Worm (Caenorhabditis elegans) whole organism, L4 larva: ENCODE measurements around the gene nhr-93.
"Not testable (repeated sequence)": the region's sequence is repeated elsewhere in the genome, so short reads cannot be mapped to it uniquely, and the experiment has no call there.

Experiments used
- F10B5.3 ChIP-seq: sonication (generic microtip); optimal IDR thresholded peaks from 2 replicates; lab custom pipeline; 2016; ENCODE audit warnings: mild to moderate bottlenecking, missing genetic modification characterization, missing compliant biosample characterization
- F44E2.7 ChIP-seq: fragments of 200-800 bp; sonication (Bioruptor generic); IDR thresholded peaks from 2 replicates; pipeline ENCODE4 v2.1.2; 2022; ENCODE audit warnings: missing genetic modification characterization, missing compliant biosample characterization
- F49E8.2 ChIP-seq: sonication (generic microtip); optimal IDR thresholded peaks from 2 replicates; lab custom pipeline; 2016; ENCODE audit warnings: missing compliant biosample characterization, mild to moderate bottlenecking, missing genetic modification characterization, borderline replicate concordance
- R02D3.7 ChIP-seq: fragments of 150-350 bp; sonication (generic microtip); optimal IDR thresholded peaks from 3 replicates; lab custom pipeline; 2014; ENCODE audit warnings: missing biosample characterization, missing genetic modification characterization
- T20F7.1 ChIP-seq: fragments of 200-800 bp; sonication (Bioruptor generic); optimal IDR thresholded peaks from 2 replicates; lab custom pipeline; 2018; ENCODE audit warnings: mild to moderate bottlenecking, missing genetic modification characterization, missing compliant biosample characterization
- T26A8.4 ChIP-seq: fragments of 200-800 bp; sonication (Bioruptor generic); IDR thresholded peaks from 2 replicates; pipeline ENCODE4 v1.3.6; 2022; ENCODE audit warnings: missing genetic modification characterization, missing compliant biosample characterization
- aha-1 ChIP-seq: fragments of 150-350 bp; peaks from one replicate; lab custom pipeline; 2014; ENCODE audit warnings: missing biosample characterization, missing genetic modification characterization
- aly-2 ChIP-seq: sonication (generic microtip); optimal IDR thresholded peaks from 2 replicates; lab custom pipeline; 2018; ENCODE audit warnings: missing biosample characterization, missing genetic modification characterization
- ceh-62 ChIP-seq: sonication (generic microtip); optimal IDR thresholded peaks from 2 replicates; lab custom pipeline; 2017; ENCODE audit warnings: missing biosample characterization, missing genetic modification characterization
- cey-2 ChIP-seq: sonication (generic microtip); optimal IDR thresholded peaks from 3 replicates; lab custom pipeline; 2017; ENCODE audit warnings: missing genetic modification characterization, mild to moderate bottlenecking, missing compliant biosample characterization, antibody characterized with exemption, borderline replicate concordance; ENCODE audit not compliant: insufficient read depth
- daf-16 ChIP-seq, 3 experiments: sonication (generic microtip); optimal IDR thresholded peaks; 2 replicates each; lab custom pipeline; 2016 to 2017; ENCODE audit warnings: missing genetic modification characterization in 3 of 3, missing genetic modification reagents in 3 of 3, mild to moderate bottlenecking in 2 of 3, missing compliant biosample characterization in 2 of 3, missing biosample characterization in 1 of 3, moderate library complexity in 1 of 3
- daf-19 ChIP-seq: fragments of 200-800 bp; sonication (Bioruptor generic); conservative IDR thresholded peaks from 2 replicates; pipeline ENCODE4 v1.3.6; 2022; ENCODE audit warnings: missing genetic modification characterization, missing compliant biosample characterization
- dmd-8 ChIP-seq: fragments of 200-800 bp; sonication (Bioruptor generic); IDR thresholded peaks from 2 replicates; pipeline ENCODE4 v1.3.6; 2022; ENCODE audit warnings: missing genetic modification characterization, missing compliant biosample characterization
- dpl-1 ChIP-seq: fragments of 150-350 bp; optimal IDR thresholded peaks from 2 replicates; lab custom pipeline; 2014; ENCODE audit warnings: missing biosample characterization, missing genetic modification reagents, missing genetic modification characterization
- dve-1 ChIP-seq: sonication (generic microtip); optimal IDR thresholded peaks from 2 replicates; lab custom pipeline; 2017; ENCODE audit warnings: antibody characterized with exemption, mild to moderate bottlenecking, missing genetic modification characterization, missing compliant biosample characterization; ENCODE audit not compliant: insufficient read depth
- fkh-10 ChIP-seq: fragments of 150-350 bp; optimal IDR thresholded peaks from 2 replicates; lab custom pipeline; 2014; ENCODE audit warnings: missing biosample characterization, missing genetic modification reagents, missing genetic modification characterization
- lin-1 ChIP-seq: fragments of 200-800 bp; sonication (Bioruptor generic); IDR thresholded peaks from 2 replicates; pipeline ENCODE4 v1.3.6; 2022; ENCODE audit warnings: missing genetic modification reagents, missing genetic modification characterization, missing compliant biosample characterization
- lin-29 ChIP-seq: fragments of 200-800 bp; sonication (Bioruptor generic); IDR thresholded peaks from 2 replicates; pipeline ENCODE4 v1.3.6; 2022; ENCODE audit warnings: missing genetic modification reagents, missing genetic modification characterization, missing compliant biosample characterization
- lin-39 ChIP-seq: fragments of 150-350 bp; optimal IDR thresholded peaks from 2 replicates; lab custom pipeline; 2014; ENCODE audit warnings: missing biosample characterization, missing genetic modification reagents, missing genetic modification characterization
- lir-3 ChIP-seq: sonication (generic microtip); optimal IDR thresholded peaks from 2 replicates; lab custom pipeline; 2016; ENCODE audit warnings: mild to moderate bottlenecking, missing genetic modification characterization, missing compliant biosample characterization
- mdl-1 ChIP-seq, 2 experiments: fragments of 150-350 bp in 1 of 2; sonication (generic microtip) in 1 of 2; optimal IDR thresholded peaks; 2 replicates each; lab custom pipeline; 2014 to 2017; ENCODE audit warnings: missing biosample characterization in 2 of 2, missing genetic modification characterization in 2 of 2
- mep-1 ChIP-seq: fragments of 150-350 bp; sonication (generic microtip); optimal IDR thresholded peaks from 3 replicates; lab custom pipeline; 2014; ENCODE audit warnings: missing biosample characterization, missing genetic modification characterization
- nhr-102 ChIP-seq: sonication (generic microtip); optimal IDR thresholded peaks from 2 replicates; lab custom pipeline; 2016; ENCODE audit warnings: mild to moderate bottlenecking, missing genetic modification characterization, moderate library complexity, missing compliant biosample characterization
- nhr-111 ChIP-seq: fragments of 200-800 bp; sonication (Bioruptor generic); optimal IDR thresholded peaks from 2 replicates; lab custom pipeline; 2018; ENCODE audit warnings: mild to moderate bottlenecking, missing genetic modification characterization, missing compliant biosample characterization
- nhr-237 ChIP-seq: sonication (generic microtip); optimal IDR thresholded peaks from 2 replicates; lab custom pipeline; 2017; ENCODE audit warnings: missing biosample characterization, missing genetic modification characterization
- nhr-28 ChIP-seq: fragments of 150-350 bp; optimal IDR thresholded peaks from 2 replicates; lab custom pipeline; 2014; ENCODE audit warnings: missing biosample characterization, missing genetic modification characterization
- nhr-41 ChIP-seq: fragments of 200-800 bp; sonication (Bioruptor generic); IDR thresholded peaks from 2 replicates; pipeline ENCODE4 v1.3.6; 2022; ENCODE audit warnings: missing genetic modification reagents, missing genetic modification characterization, missing compliant biosample characterization
- nhr-76 ChIP-seq: fragments of 150-350 bp; optimal IDR thresholded peaks from 2 replicates; lab custom pipeline; 2014; ENCODE audit warnings: missing biosample characterization, missing genetic modification characterization
- saeg-2 ChIP-seq: fragments of 200-800 bp; sonication (Bioruptor generic); IDR thresholded peaks from 2 replicates; pipeline ENCODE4 v1.3.6; 2022; ENCODE audit warnings: missing genetic modification reagents, missing genetic modification characterization, missing compliant biosample characterization
- skn-1 ChIP-seq: fragments of 150-350 bp; optimal IDR thresholded peaks from 2 replicates; lab custom pipeline; 2014; ENCODE audit warnings: missing biosample characterization, missing genetic modification characterization
- snpc-1.2 ChIP-seq: fragments of 200-800 bp; sonication (Bioruptor generic); IDR thresholded peaks from 2 replicates; pipeline ENCODE4 v1.3.6; 2022; ENCODE audit warnings: missing genetic modification reagents, missing genetic modification characterization, missing compliant biosample characterization
- snpc-4 ChIP-seq: fragments of 150-350 bp; optimal IDR thresholded peaks from 2 replicates; lab custom pipeline; 2014; ENCODE audit warnings: missing biosample characterization, missing genetic modification characterization
- tag-97 ChIP-seq: fragments of 200-800 bp; sonication (Bioruptor generic); IDR thresholded peaks from 2 replicates; pipeline ENCODE4 v1.3.6; 2022; ENCODE audit warnings: missing genetic modification characterization, missing compliant biosample characterization
- unc-62 ChIP-seq, 3 experiments: fragments of 150-350 bp in 1 of 3; sonication (generic microtip); optimal IDR thresholded peaks in 2 of 3; peaks in 1 of 3; 1 replicate in 1 of 3; 2 replicates in 2 of 3; lab custom pipeline; 2014 to 2017; ENCODE audit warnings: missing biosample characterization in 3 of 3, missing genetic modification characterization in 3 of 3, missing genetic modification reagents in 3 of 3, missing genotype in 1 of 3
- zag-1 ChIP-seq: fragments of 150-350 bp; optimal IDR thresholded peaks from 2 replicates; lab custom pipeline; 2014; ENCODE audit warnings: missing biosample characterization, missing genetic modification characterization
- zfp-2 ChIP-seq: sonication (generic microtip); optimal IDR thresholded peaks from 2 replicates; lab custom pipeline; 2016; ENCODE audit warnings: mild to moderate bottlenecking, missing genetic modification characterization, missing compliant biosample characterization
- zfp-3 ChIP-seq: fragments of 200-800 bp; sonication (Bioruptor generic); conservative IDR thresholded peaks from 2 replicates; pipeline ENCODE4 v1.3.6; 2022; ENCODE audit warnings: missing genetic modification reagents, missing genetic modification characterization, missing compliant biosample characterization
- zip-11 ChIP-seq: fragments of 200-800 bp; sonication (Bioruptor generic); IDR thresholded peaks from 2 replicates; pipeline ENCODE4 v1.3.6; 2022; ENCODE audit warnings: missing genetic modification characterization, missing compliant biosample characterization
- ztf-11 ChIP-seq: fragments of 150-350 bp; optimal IDR thresholded peaks from 2 replicates; lab custom pipeline; 2014; ENCODE audit warnings: missing biosample characterization, missing genetic modification characterization

nhr-93 gene

ce11 chrV:3517889-3518288 lies 20.3 kb downstream of the nhr-93 start, which contains the start of gene str-227:
str-227 (plus strand) TSS chrV:3518189.
- TF ChIP-seq zfp-3 (GFP tag; lab: Robert Waterston, UW) = no peak
- TF ChIP-seq ceh-62 (tag; lab: Kevin White, UChicago) = no peak
- no peak for TF ChIP-seq daf-19 (GFP tag; lab: Robert Waterston, UW)
- TF ChIP-seq unc-62 (GFP tag; optimal IDR thresholded peaks at IDR 0.05 in 1 of 2; lab: Kevin White, UChicago) = peak in 1 of 2 experiments; percentile 2
- TF ChIP-seq unc-62 (tag; optimal IDR thresholded peaks at IDR 0.05; lab: Kevin White, UChicago) = no peak
- TF ChIP-seq, all 104 proteins: peak for 1

ce11 chrV:3512381-3512780 lies 25.8 kb downstream of the nhr-93 start, which contains the start of gene str-226:
str-226 (plus strand) TSS chrV:3512681.
- no peak for TF ChIP-seq daf-16 (GFP tag; optimal IDR thresholded peaks at IDR 0.05; lab: Kevin White, UChicago)
- TF ChIP-seq daf-16 (tag; optimal IDR thresholded peaks at IDR 0.05; lab: Kevin White, UChicago) = no peak
- no peak for TF ChIP-seq R02D3.7 (tag; lab: Kevin White, UChicago)
- no peak for TF ChIP-seq snpc-4 (tag; lab: Kevin White, UChicago)
- no peak for TF ChIP-seq nhr-76 (tag; lab: Kevin White, UChicago)
- no peak for TF ChIP-seq daf-19 (GFP tag; lab: Robert Waterston, UW)
- TF ChIP-seq mep-1 (tag; lab: Kevin White, UChicago) = no peak
- no peak for TF ChIP-seq T20F7.1
- TF ChIP-seq unc-62 (GFP tag; optimal IDR thresholded peaks at IDR 0.05 in 1 of 2; lab: Kevin White, UChicago) = no peak
- no peak for TF ChIP-seq unc-62 (tag; optimal IDR thresholded peaks at IDR 0.05; lab: Kevin White, UChicago)
- TF ChIP-seq dpl-1 (GFP tag; lab: Kevin White, UChicago) = no peak
- no peak for TF ChIP-seq dmd-8 (GFP tag; lab: Robert Waterston, UW)
- no peak for TF ChIP-seq zip-11 (GFP tag; lab: Robert Waterston, UW)
- no peak for TF ChIP-seq nhr-102 (tag; lab: Kevin White, UChicago)
- TF ChIP-seq, all 104 proteins: peak for 0

- peak; percentile 42 for TF ChIP-seq aha-1
- TF ChIP-seq nhr-41 = no peak
- TF ChIP-seq nhr-237 (tag; lab: Kevin White, UChicago) = no peak
- no peak for TF ChIP-seq lin-1 (GFP tag; lab: Robert Waterston, UW)
Observed at ce11 chrV:3509878-3510277, 28.3 kb downstream of the nhr-93 start, which contains the start of gene str-228. str-228 (plus strand) TSS chrV:3510178.

ce11 chrV:3507691-3508090 lies 30.5 kb downstream of the nhr-93 start, which contains the start of gene str-225:
str-225 (plus strand) TSS chrV:3507822.
- no peak for TF ChIP-seq cey-2 (tag; lab: Kevin White, UChicago)
- no peak for TF ChIP-seq tag-97 (GFP tag; lab: Robert Waterston, UW)
- TF ChIP-seq unc-62 (GFP tag; optimal IDR thresholded peaks at IDR 0.05 in 1 of 2; lab: Kevin White, UChicago) = peak in 1 of 2 experiments; percentile 93
- TF ChIP-seq unc-62 (tag; optimal IDR thresholded peaks at IDR 0.05; lab: Kevin White, UChicago) = no peak
- no peak for TF ChIP-seq F44E2.7 (GFP tag; lab: Robert Waterston, UW)
- no peak for TF ChIP-seq nhr-111 (GFP tag; lab: Kevin White, UChicago)

ce11 chrV:3506252-3506651 lies 32.0 kb downstream of the nhr-93 start, which contains the start of gene ugt-64:
ugt-64 (minus strand) TSS chrV:3506352.
- TF ChIP-seq mep-1, lin-39, lir-3 (tag; lab: Kevin White, UChicago): not testable (repeated sequence)
- TF ChIP-seq, all 104 proteins: peak for 0; not testable (repeated sequence) for 104

- TF ChIP-seq nhr-102 (tag; lab: Kevin White, UChicago) = no peak
- no peak for TF ChIP-seq dmd-8 (GFP tag; lab: Robert Waterston, UW)
- TF ChIP-seq dve-1 (tag; lab: Kevin White, UChicago) = peak; percentile 89
- TF ChIP-seq aly-2 (tag; lab: Kevin White, UChicago) = no peak
- peak; percentile 100 for TF ChIP-seq nhr-28 (tag; lab: Kevin White, UChicago)
- TF ChIP-seq nhr-111 (GFP tag; lab: Kevin White, UChicago) = no peak
- TF ChIP-seq F49E8.2 (tag; lab: Kevin White, UChicago) = no peak
- TF ChIP-seq lin-29 = no peak
- no peak for TF ChIP-seq zfp-2 (tag; lab: Kevin White, UChicago)
- no peak for TF ChIP-seq dpl-1 (GFP tag; lab: Kevin White, UChicago)
- TF ChIP-seq daf-19 (GFP tag; lab: Robert Waterston, UW) = no peak
- TF ChIP-seq mdl-1 (tag; optimal IDR thresholded peaks at IDR 0.05; lab: Kevin White, UChicago) = peak in 1 of 2 experiments; percentile 44
- no peak for TF ChIP-seq zip-11 (GFP tag; lab: Robert Waterston, UW)
- TF ChIP-seq saeg-2 (GFP tag; lab: Robert Waterston, UW) = no peak
- no peak for TF ChIP-seq F10B5.3 (tag; lab: Kevin White, UChicago)
- TF ChIP-seq T26A8.4 (GFP tag; lab: Robert Waterston, UW) = no peak
- no peak for TF ChIP-seq fkh-10 (GFP tag; lab: Kevin White, UChicago)
- TF ChIP-seq skn-1 (tag; lab: Kevin White, UChicago) = no peak
- no peak for TF ChIP-seq zag-1
- TF ChIP-seq ztf-11 = no peak
- TF ChIP-seq snpc-1.2 (GFP tag; lab: Robert Waterston, UW) = no peak
Observed at ce11 chrV:3505745-3506144, 32.5 kb downstream of the nhr-93 start.
